Worm (Caenorhabditis elegans): ENCODE data around the gene F59B10.6.
A peak's percentile ranks its signal among the peaks of the same experiment; 100 is the strongest.

F59B10.6 gene

DNA sequence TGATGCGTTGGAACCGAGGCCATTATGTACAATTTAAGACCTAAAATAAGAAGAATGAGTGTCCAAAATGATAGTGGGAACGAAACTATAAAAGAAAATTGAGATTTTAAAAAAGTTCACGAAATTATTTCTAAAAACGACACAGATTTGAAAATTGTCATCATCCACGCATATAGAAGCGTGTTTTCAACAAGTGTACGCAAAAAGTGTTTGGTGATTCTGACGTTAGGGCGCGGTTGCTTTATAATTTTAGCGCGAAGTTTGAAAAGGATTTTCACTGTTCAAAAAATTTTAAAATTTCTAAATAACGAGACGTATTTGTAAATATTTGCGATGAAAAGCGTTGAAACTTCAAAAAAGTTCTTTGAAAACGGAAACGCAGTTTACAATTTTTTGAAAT lies 39.1 kb upstream of the F59B10.6 start, which contains the start of gene cdc-48.1 (continued):
- TF ChIP-seq tag-97 (GFP tag; IDR thresholded peaks at IDR 0.05) (0 out of 2 replicates have a peak, but pooled peaks have one; percentile 73), ama-1 (optimal IDR thresholded peaks at IDR 0.05) (peak; percentile 85), aha-1 (tag) (peak; percentile 100), ctbp-1 (GFP tag; IDR thresholded peaks at IDR 0.05) (peak; percentile 99), lin-13 (GFP tag; optimal IDR thresholded peaks at IDR 0.05) (peak; percentile 100), spr-1 (tag; optimal IDR thresholded peaks at IDR 0.05) (peak; percentile 98), daf-12 (tag; optimal IDR thresholded peaks at IDR 0.05) (peak; percentile 35), lsy-2 (tag; optimal IDR thresholded peaks at IDR 0.05) (peak; percentile 99), lin-29 (GFP tag; IDR thresholded peaks at IDR 0.05) (peak; percentile 98), dmd-9 (GFP tag; IDR thresholded peaks at IDR 0.05) (peak; percentile 98), lir-3 (tag; optimal IDR thresholded peaks at IDR 0.05) (peak; percentile 87), egl-43 (GFP tag; IDR thresholded peaks at IDR 0.05) (peak; percentile 95), nhr-11 (tag; optimal IDR thresholded peaks at IDR 0.05) (peak; percentile 100), ceh-28 (tag; optimal IDR thresholded peaks at IDR 0.05) (peak; percentile 72), daf-19 (GFP tag; conservative IDR thresholded peaks at IDR 0.05) (peak; percentile 98), Y48G9A.11 (GFP tag; IDR thresholded peaks at IDR 0.05) (peak; percentile 95), nhr-111 (GFP tag; optimal IDR thresholded peaks at IDR 0.05) (peak; percentile 79), snpc-4 (tag; optimal IDR thresholded peaks at IDR 0.05) (peak; percentile 62), jun-1 (tag; optimal IDR thresholded peaks at IDR 0.05) (peak; percentile 97), pqm-1 (tag; optimal IDR thresholded peaks at IDR 0.05) (peak; percentile 98), fkh-10 (GFP tag; optimal IDR thresholded peaks at IDR 0.05) (peak; percentile 100), nhr-77 (tag; optimal IDR thresholded peaks at IDR 0.05) (peak; percentile 100), snpc-1.2 (GFP tag; IDR thresholded peaks at IDR 0.05) (peak; percentile 94), F10B5.3 (tag; optimal IDR thresholded peaks at IDR 0.05) (peak; percentile 92), sdz-12 (GFP tag; optimal IDR thresholded peaks at IDR 0.05) (peak; percentile 96), ZK337.2 (GFP tag; IDR thresholded peaks at IDR 0.05) (peak; percentile 97), R02D3.7 (tag; optimal IDR thresholded peaks at IDR 0.05) (peak; percentile 67), Y105C5A.15 (GFP tag; IDR thresholded peaks at IDR 0.05) (peak; percentile 93), saeg-2 (GFP tag; IDR thresholded peaks at IDR 0.05) (peak; percentile 98), spr-3 (GFP tag; optimal IDR thresholded peaks at IDR 0.05) (peak; percentile 98), aly-2 (tag; optimal IDR thresholded peaks at IDR 0.05) (peak; percentile 90), dmd-8 (GFP tag; IDR thresholded peaks at IDR 0.05) (peak; percentile 72; the same call in 1 of the 2 replicates), vab-7 (GFP tag; IDR thresholded peaks at IDR 0.05) (peak; percentile 99), duxl-1 (tag; optimal IDR thresholded peaks at IDR 0.05; ENCODE audit: poor library complexity) (peak; percentile 98), mdt-29 (GFP tag; IDR thresholded peaks at IDR 0.05) (peak; percentile 98), Y5F2A.4 (GFP tag; optimal IDR thresholded peaks at IDR 0.05) (peak; percentile 97), lin-39 (tag; optimal IDR thresholded peaks at IDR 0.05) (peak; percentile 98), lin-1 (GFP tag; IDR thresholded peaks at IDR 0.05) (peak; percentile 99), zag-1 (tag; optimal IDR thresholded peaks at IDR 0.05) (peak; percentile 92), madf-5 (GFP tag; IDR thresholded peaks at IDR 0.05) (peak; percentile 88 to 94; a peak in 3 of 4 replicates), tra-1 (GFP tag; IDR thresholded peaks at IDR 0.05) (peak; percentile 100), Y75B8A.6 (GFP tag; IDR thresholded peaks at IDR 0.05) (peak; percentile 99), skn-1 (tag; optimal IDR thresholded peaks at IDR 0.05) (peak; percentile 73), nhr-6 (tag; optimal IDR thresholded peaks at IDR 0.05) (peak; percentile 100), attf-4 (tag; optimal IDR thresholded peaks at IDR 0.05) (peak; percentile 73), daf-16 (GFP tag; optimal IDR thresholded peaks at IDR 0.05) (peak; percentile 91 to 94), daf-16 (tag; optimal IDR thresholded peaks at IDR 0.05) (peak; percentile 97), mxl-3 (GFP tag; optimal IDR thresholded peaks at IDR 0.05) (peak; percentile 96), mes-2 (tag; optimal IDR thresholded peaks at IDR 0.05; ENCODE audit: poor library complexity, severe bottlenecking) (peak; percentile 100), nhr-237 (tag; optimal IDR thresholded peaks at IDR 0.05) (peak; percentile 89), nhr-76 (tag; optimal IDR thresholded peaks at IDR 0.05) (peak; percentile 91), zip-2 (tag; optimal IDR thresholded peaks at IDR 0.05) (peak; percentile 95), F49E8.2 (tag; optimal IDR thresholded peaks at IDR 0.05; ENCODE audit: borderline replicate concordance) (peak; percentile 97)

Data from whole organism, L4 larva.